Worm (Caenorhabditis elegans) whole organism, L3 larva: ENCODE measurements around the gene ZK632.4.

Source experiments
- ama-1 ChIP-seq: fragments of 150-350 bp; optimal IDR thresholded peaks from 2 replicates; lab custom pipeline; 2018
- ceh-9 ChIP-seq: sonication (generic microtip); optimal IDR thresholded peaks from 2 replicates; lab custom pipeline; 2018; ENCODE audit warnings: missing biosample characterization, missing genetic modification characterization
- elt-3 ChIP-seq, 3 experiments: fragments of 150-350 bp in 1 of 3; sonication (generic microtip) in 2 of 3; optimal IDR thresholded peaks; 2 replicates in 2 of 3; 4 replicates in 1 of 3; lab custom pipeline; 2014 to 2017; ENCODE audit warnings: missing biosample characterization in 3 of 3, missing genetic modification characterization in 3 of 3
- fos-1 ChIP-seq: fragments of 150-350 bp; optimal IDR thresholded peaks from 2 replicates; lab custom pipeline; 2014; ENCODE audit warnings: missing biosample characterization, missing genetic modification characterization
- lsy-12 ChIP-seq: sonication (generic microtip); optimal IDR thresholded peaks from 2 replicates; lab custom pipeline; 2016; ENCODE audit warnings: mild to moderate bottlenecking, missing genetic modification characterization, missing compliant biosample characterization
- mdl-1 ChIP-seq: fragments of 150-350 bp; optimal IDR thresholded peaks from 2 replicates; lab custom pipeline; 2014; ENCODE audit warnings: missing biosample characterization, missing genetic modification characterization
- nhr-12 ChIP-seq: fragments of 150-350 bp; optimal IDR thresholded peaks from 2 replicates; lab custom pipeline; 2014; ENCODE audit warnings: missing biosample characterization, missing genetic modification characterization
- nhr-25 ChIP-seq: sonication (generic microtip); optimal IDR thresholded peaks from 2 replicates; lab custom pipeline; 2017; ENCODE audit warnings: missing biosample characterization, missing genetic modification characterization
- ztf-11 ChIP-seq: fragments of 150-350 bp; optimal IDR thresholded peaks from 2 replicates; lab custom pipeline; 2014; ENCODE audit warnings: missing biosample characterization, missing genetic modification characterization

ce11 chrIII:9762093-9762748, 45.0 kb downstream of the ZK632.4 start, which contains the start of gene gcc-2:
- no peak for TF ChIP-seq ceh-9 (tag; lab: Kevin White, UChicago)
- no peak for TF ChIP-seq mdl-1 (tag; lab: Kevin White, UChicago)
- no peak for TF ChIP-seq fos-1 (tag; lab: Kevin White, UChicago)
- TF ChIP-seq elt-3 (tag; optimal IDR thresholded peaks at IDR 0.05; lab: Kevin White, UChicago) = no peak
- TF ChIP-seq nhr-25 (tag; lab: Kevin White, UChicago) = no peak
- no peak for TF ChIP-seq ztf-11 (tag; lab: Kevin White, UChicago)
- no peak for TF ChIP-seq ama-1 (lab: Kevin White, UChicago)
- TF ChIP-seq lsy-12 (tag; lab: Kevin White, UChicago) = no peak
- no peak for TF ChIP-seq nhr-12 (tag; lab: Kevin White, UChicago)
